Worm (Caenorhabditis elegans) whole organism, L4 larva: ENCODE data around the gene F31B9.7.

Experiments used
- R02D3.7 ChIP-seq: fragments of 150-350 bp; sonication (generic microtip); optimal IDR thresholded peaks from 3 replicates; lab custom pipeline; 2014; ENCODE audit warnings: missing biosample characterization, missing genetic modification characterization
- ceh-28 ChIP-seq: fragments of 150-350 bp; optimal IDR thresholded peaks from 2 replicates; lab custom pipeline; 2014; ENCODE audit warnings: missing biosample characterization, missing genetic modification reagents, missing genetic modification characterization
- daf-8 ChIP-seq: fragments of 200-800 bp; sonication (Bioruptor generic); IDR thresholded peaks from 2 replicates; pipeline ENCODE4 v1.3.6; 2022; ENCODE audit warnings: missing genetic modification characterization, missing compliant biosample characterization
- lsy-2 ChIP-seq, 2 experiments: fragments of 150-350 bp in 1 of 2; sonication (generic microtip) in 1 of 2; optimal IDR thresholded peaks; 2 replicates each; lab custom pipeline; 2014 to 2017; ENCODE audit warnings: missing biosample characterization in 2 of 2, missing genetic modification characterization in 2 of 2
- nhr-237 ChIP-seq: sonication (generic microtip); optimal IDR thresholded peaks from 2 replicates; lab custom pipeline; 2017; ENCODE audit warnings: missing biosample characterization, missing genetic modification characterization
- nhr-28 ChIP-seq: fragments of 150-350 bp; optimal IDR thresholded peaks from 2 replicates; lab custom pipeline; 2014; ENCODE audit warnings: missing biosample characterization, missing genetic modification characterization
- nhr-6 ChIP-seq: fragments of 150-350 bp; optimal IDR thresholded peaks from 2 replicates; lab custom pipeline; 2014; ENCODE audit warnings: missing biosample characterization, missing genetic modification characterization
- nhr-77 ChIP-seq: fragments of 150-350 bp; optimal IDR thresholded peaks from 2 replicates; lab custom pipeline; 2014; ENCODE audit warnings: missing biosample characterization, missing genetic modification characterization
- pha-4 ChIP-seq, 2 experiments: fragments of 150-350 bp in 1 of 2; fragments of 200-800 bp in 1 of 2; sonication (Bioruptor generic) in 1 of 2; IDR thresholded peaks in 1 of 2; optimal IDR thresholded peaks in 1 of 2; 2 replicates each; pipeline versions ENCODE4 v1.3.6 to Lab custom; 2014 to 2022; ENCODE audit warnings: missing genetic modification characterization in 2 of 2, missing genetic modification reagents in 2 of 2, missing biosample characterization in 1 of 2, missing compliant biosample characterization in 1 of 2
- spr-1 ChIP-seq: sonication (generic microtip); optimal IDR thresholded peaks from 2 replicates; lab custom pipeline; 2016; ENCODE audit warnings: mild to moderate bottlenecking, missing genetic modification characterization, missing compliant biosample characterization
- unc-62 ChIP-seq, 3 experiments: fragments of 150-350 bp in 1 of 3; sonication (generic microtip); optimal IDR thresholded peaks in 2 of 3; peaks in 1 of 3; 1 replicate in 1 of 3; 2 replicates in 2 of 3; lab custom pipeline; 2014 to 2017; ENCODE audit warnings: missing biosample characterization in 3 of 3, missing genetic modification characterization in 3 of 3, missing genetic modification reagents in 3 of 3, missing genotype in 1 of 3

DNA sequence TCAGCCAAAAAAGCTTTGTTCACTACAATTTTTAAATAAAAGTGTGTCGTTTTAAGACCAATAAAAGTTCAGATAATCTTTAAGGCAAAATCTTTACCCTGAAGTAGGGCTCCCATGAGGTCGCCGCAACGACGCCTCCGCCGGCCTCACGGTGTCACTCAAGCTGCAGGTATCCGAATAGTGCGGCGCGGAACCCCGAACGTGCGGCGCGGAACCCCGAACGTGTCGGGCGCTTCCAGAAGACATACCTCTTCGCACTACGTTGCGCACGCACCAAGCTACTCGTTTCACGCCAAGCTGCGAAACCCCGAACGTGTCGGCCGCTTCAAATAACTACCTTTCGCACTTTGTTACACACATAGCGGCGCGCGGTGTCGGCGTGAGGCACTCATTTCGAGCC lies 6.6 kb upstream of the F31B9.7 start:
- no peak for TF ChIP-seq R02D3.7 (tag; lab: Kevin White, UChicago)
- no peak for TF ChIP-seq lsy-2 (tag; optimal IDR thresholded peaks at IDR 0.05; lab: Kevin White, UChicago)
- no peak for TF ChIP-seq daf-8 (GFP tag; lab: Robert Waterston, UW)
- no peak for TF ChIP-seq nhr-28 (tag; lab: Kevin White, UChicago)
- no peak for TF ChIP-seq spr-1 (tag; lab: Kevin White, UChicago)
- TF ChIP-seq unc-62 (GFP tag; optimal IDR thresholded peaks at IDR 0.05 in 1 of 2; lab: Kevin White, UChicago): no peak
- no peak for TF ChIP-seq unc-62 (tag; optimal IDR thresholded peaks at IDR 0.05; lab: Kevin White, UChicago)
- TF ChIP-seq pha-4 (GFP tag; IDR thresholded peaks at IDR 0.05; lab: Robert Waterston, UW): no peak
- no peak for TF ChIP-seq pha-4 (tag; optimal IDR thresholded peaks at IDR 0.05; lab: Kevin White, UChicago)
- no peak for TF ChIP-seq nhr-6 (tag; lab: Kevin White, UChicago)
- no peak for TF ChIP-seq nhr-77
- no peak for TF ChIP-seq nhr-237 (tag; lab: Kevin White, UChicago)
- no peak for TF ChIP-seq ceh-28
